Fruit fly (Drosophila melanogaster) whole organism, embryonic: ENCODE measurements around the gene CG46318.
A peak's percentile ranks its signal among the peaks of the same experiment; 100 is the strongest.

ENCODE experiments used
- Bgb ChIP-seq: fragments of 200-800 bp; sonication (Bioruptor generic); IDR thresholded peaks from 2 replicates; pipeline ENCODE4 v1.3.6; 2022; ENCODE audit warnings: missing biosample characterization, missing genetic modification characterization; ENCODE audit not compliant: partially characterized antibody
- C15 ChIP-seq: fragments of 200-800 bp; sonication (Bioruptor generic); IDR thresholded peaks from 3 replicates; pipeline ENCODE4 v1.3.6; 2022; ENCODE audit warnings: missing biosample characterization, missing genetic modification characterization
- CG10274 ChIP-seq: fragments of 200-800 bp; sonication (Bioruptor generic); optimal IDR thresholded peaks from 3 replicates; lab custom pipeline; 2017; ENCODE audit warnings: missing biosample characterization, mild to moderate bottlenecking, missing genetic modification characterization
- CG11560 ChIP-seq: fragments of 200-800 bp; sonication (Bioruptor generic); IDR thresholded peaks from 3 replicates; pipeline ENCODE4 v1.3.6; 2022; ENCODE audit warnings: missing biosample characterization, missing genetic modification characterization
- CG12299 ChIP-seq: fragments of 200-800 bp; sonication (Bioruptor generic); optimal IDR thresholded peaks from 2 replicates; lab custom pipeline; 2018; ENCODE audit warnings: missing biosample characterization, mild to moderate bottlenecking, missing genetic modification characterization
- CG13624 ChIP-seq: fragments of 200-800 bp; sonication (Bioruptor generic); optimal IDR thresholded peaks from 2 replicates; lab custom pipeline; 2016; ENCODE audit warnings: missing biosample characterization, missing genetic modification characterization
- CG14441 ChIP-seq: fragments of 200-800 bp; sonication (Bioruptor generic); IDR thresholded peaks from 2 replicates; pipeline ENCODE4 v1.3.6; 2022; ENCODE audit warnings: missing biosample characterization, missing genetic modification characterization
- CG17186 ChIP-seq: fragments of 200-800 bp; sonication (Bioruptor generic); optimal IDR thresholded peaks from 3 replicates; lab custom pipeline; 2017; ENCODE audit warnings: missing biosample characterization, missing genetic modification reagents, missing genetic modification characterization
- CG18764 ChIP-seq: fragments of 200-800 bp; sonication (Bioruptor generic); optimal IDR thresholded peaks from 3 replicates; lab custom pipeline; 2016; ENCODE audit warnings: missing biosample characterization, missing genetic modification characterization
- CG2678 ChIP-seq: fragments of 200-800 bp; sonication (Bioruptor generic); optimal IDR thresholded peaks from 3 replicates; lab custom pipeline; 2019; ENCODE audit warnings: missing biosample characterization, mild to moderate bottlenecking, missing genetic modification characterization, moderate library complexity
- CG31224 ChIP-seq: fragments of 200-800 bp; sonication (Bioruptor generic); IDR thresholded peaks from 2 replicates; pipeline ENCODE4 v1.3.6; 2022; ENCODE audit warnings: missing biosample characterization, missing genetic modification characterization
- CG31365 ChIP-seq: fragments of 200-800 bp; sonication (Bioruptor generic); optimal IDR thresholded peaks from 2 replicates; lab custom pipeline; 2018; ENCODE audit warnings: missing biosample characterization, mild to moderate bottlenecking, missing genetic modification characterization
- CG31388 ChIP-seq: fragments of 200-800 bp; sonication (Bioruptor generic); optimal IDR thresholded peaks from 2 replicates; lab custom pipeline; 2016; ENCODE audit warnings: missing biosample characterization, missing genetic modification characterization
- CG32767 ChIP-seq: fragments of 200-800 bp; sonication (Bioruptor generic); IDR thresholded peaks from 2 replicates; pipeline ENCODE4 v1.3.6; 2022; ENCODE audit warnings: missing biosample characterization, missing genetic modification characterization
- CG4328 ChIP-seq: fragments of 200-800 bp; sonication (Bioruptor generic); optimal IDR thresholded peaks from 3 replicates; lab custom pipeline; 2017; ENCODE audit warnings: missing biosample characterization, missing genetic modification reagents, missing genetic modification characterization
- CG43689 ChIP-seq: fragments of 200-800 bp; sonication (Bioruptor generic); IDR thresholded peaks from 2 replicates; pipeline ENCODE4 v1.3.6; 2022; ENCODE audit warnings: missing biosample characterization, missing genetic modification characterization
- CG7786 ChIP-seq: fragments of 200-800 bp; sonication (Bioruptor generic); optimal IDR thresholded peaks from 2 replicates; lab custom pipeline; 2016; ENCODE audit warnings: missing biosample characterization, missing genetic modification characterization
- CG7928 ChIP-seq: fragments of 200-800 bp; sonication (Bioruptor generic); optimal IDR thresholded peaks from 2 replicates; lab custom pipeline; 2017; ENCODE audit warnings: missing biosample characterization, mild to moderate bottlenecking, missing genetic modification characterization
- CG9727 ChIP-seq: fragments of 200-800 bp; sonication (Bioruptor generic); optimal IDR thresholded peaks from 3 replicates; lab custom pipeline; 2017; ENCODE audit warnings: missing biosample characterization, mild to moderate bottlenecking, missing genetic modification characterization
- CG9797 ChIP-seq: fragments of 200-800 bp; sonication (Bioruptor generic); optimal IDR thresholded peaks from 3 replicates; lab custom pipeline; 2018; ENCODE audit warnings: missing biosample characterization, mild to moderate bottlenecking, missing genetic modification characterization
- CG9876 ChIP-seq: fragments of 200-800 bp; sonication (Bioruptor generic); optimal IDR thresholded peaks from 2 replicates; lab custom pipeline; 2016; ENCODE audit warnings: missing biosample characterization, missing genetic modification characterization
- CG9932 ChIP-seq: fragments of 200-800 bp; sonication (Bioruptor generic); IDR thresholded peaks from 2 replicates; pipeline ENCODE4 v1.3.6; 2022; ENCODE audit warnings: missing biosample characterization, missing genetic modification characterization
- D ChIP-seq, 2 experiments: fragments of 200-800 bp in 1 of 2; fragments of >200 bp in 1 of 2; sonication (Bioruptor generic) in 1 of 2; optimal IDR thresholded peaks; 2 replicates in 1 of 2; 3 replicates in 1 of 2; lab custom pipeline; 2017; ENCODE audit warnings: mild to moderate bottlenecking in 1 of 2, missing biosample characterization in 1 of 2, missing genetic modification characterization in 1 of 2, missing genetic modification reagents in 1 of 2
- D19A ChIP-seq: fragments of 200-800 bp; optimal IDR thresholded peaks from 3 replicates; lab custom pipeline; 2019; ENCODE audit warnings: missing biosample characterization, mild to moderate bottlenecking, missing genetic modification characterization, moderate library complexity
- E2f2 ChIP-seq: fragments of 200-800 bp; sonication (Bioruptor generic); IDR thresholded peaks from 2 replicates; pipeline ENCODE4 v1.3.6; 2022; ENCODE audit warnings: missing biosample characterization, missing genetic modification characterization
- Hr39 ChIP-seq: fragments of >200 bp; optimal IDR thresholded peaks from 2 replicates; lab custom pipeline; 2017
- Hsf ChIP-seq: fragments of 200-800 bp; sonication (Bioruptor generic); optimal IDR thresholded peaks from 3 replicates; lab custom pipeline; 2016; ENCODE audit warnings: missing biosample characterization, missing genetic modification characterization
- Kr ChIP-seq: fragments of 200-800 bp; sonication (Bioruptor generic); optimal IDR thresholded peaks from 2 replicates; lab custom pipeline; 2017; ENCODE audit warnings: missing biosample characterization, mild to moderate bottlenecking, missing genetic modification characterization
- Mrtf ChIP-seq: fragments of 200-800 bp; sonication (Bioruptor generic); IDR thresholded peaks from 3 replicates; pipeline ENCODE4 v1.3.6; 2022; ENCODE audit warnings: missing biosample characterization, missing genetic modification characterization
- NC2β ChIP-seq: fragments of 200-800 bp; sonication (Bioruptor generic); optimal IDR thresholded peaks from 2 replicates; lab custom pipeline; 2016; ENCODE audit warnings: missing biosample characterization, missing genetic modification characterization
- Rfx ChIP-seq: fragments of 200-800 bp; sonication (Bioruptor generic); IDR thresholded peaks from 2 replicates; pipeline ENCODE4 v1.3.6; 2022; ENCODE audit warnings: missing biosample characterization, missing genetic modification characterization
- Side ChIP-seq: fragments of 200-800 bp; sonication (Bioruptor generic); optimal IDR thresholded peaks from 2 replicates; lab custom pipeline; 2016; ENCODE audit warnings: missing biosample characterization, missing genetic modification characterization
- amos ChIP-seq: fragments of 200-800 bp; sonication (Bioruptor generic); IDR thresholded peaks from 2 replicates; pipeline ENCODE4 v1.3.6; 2022; ENCODE audit warnings: missing biosample characterization, missing genetic modification characterization; ENCODE audit not compliant: partially characterized antibody
- ash1 ChIP-seq: fragments of 200-800 bp; sonication (Bioruptor generic); optimal IDR thresholded peaks from 2 replicates; lab custom pipeline; 2018; ENCODE audit warnings: missing biosample characterization, mild to moderate bottlenecking, missing genetic modification characterization
- crp ChIP-seq, 2 experiments: fragments of 200-800 bp; sonication (Bioruptor generic); optimal IDR thresholded peaks; 2 replicates in 1 of 2; 3 replicates in 1 of 2; lab custom pipeline; 2017; ENCODE audit warnings: missing biosample characterization in 2 of 2, missing genetic modification characterization in 2 of 2, mild to moderate bottlenecking in 1 of 2, moderate library complexity in 1 of 2
- eyg ChIP-seq: fragments of 200-800 bp; sonication (Bioruptor generic); optimal IDR thresholded peaks from 3 replicates; lab custom pipeline; 2016; ENCODE audit warnings: missing biosample characterization, missing genetic modification characterization
- gce ChIP-seq: fragments of 200-800 bp; sonication (Bioruptor generic); IDR thresholded peaks from 3 replicates; pipeline ENCODE4 v1.3.6; 2022; ENCODE audit warnings: missing biosample characterization, missing genetic modification characterization
- gem ChIP-seq: fragments of 200-800 bp; sonication (Bioruptor generic); optimal IDR thresholded peaks from 2 replicates; lab custom pipeline; 2019; ENCODE audit warnings: missing biosample characterization, mild to moderate bottlenecking, missing genetic modification characterization, moderate library complexity
- gt ChIP-seq: fragments of 200-800 bp; sonication (Bioruptor generic); IDR thresholded peaks from 2 replicates; pipeline ENCODE4 v1.3.6; 2022; ENCODE audit warnings: missing biosample characterization, missing genetic modification characterization
- klu ChIP-seq: fragments of 200-800 bp; sonication (Bioruptor generic); IDR thresholded peaks from 2 replicates; pipeline ENCODE4 v1.3.6; 2022; ENCODE audit warnings: missing biosample characterization, missing genetic modification characterization
- kni ChIP-seq: fragments of 200-800 bp; sonication (Bioruptor generic); optimal IDR thresholded peaks from 3 replicates; lab custom pipeline; 2017; ENCODE audit warnings: mild to moderate bottlenecking, missing biosample characterization, missing genetic modification reagents, missing genetic modification characterization
- nom ChIP-seq: fragments of 200-800 bp; sonication (Bioruptor generic); optimal IDR thresholded peaks from 2 replicates; lab custom pipeline; 2017; ENCODE audit warnings: missing biosample characterization, missing genetic modification characterization, mild to moderate bottlenecking, moderate library complexity, missing genetic modification reagents
- otp ChIP-seq: fragments of 200-800 bp; sonication (Bioruptor generic); IDR thresholded peaks from 3 replicates; pipeline ENCODE4, ENCODE4 v1.3.6; 2022; ENCODE audit warnings: missing biosample characterization, missing genetic modification characterization
- run ChIP-seq: fragments of 200-800 bp; sonication (Bioruptor generic); optimal IDR thresholded peaks from 3 replicates; lab custom pipeline; 2018; ENCODE audit warnings: missing biosample characterization, mild to moderate bottlenecking, missing genetic modification characterization
- scrt ChIP-seq: fragments of 200-800 bp; sonication (Bioruptor generic); optimal IDR thresholded peaks from 2 replicates; lab custom pipeline; 2018; ENCODE audit warnings: missing biosample characterization, mild to moderate bottlenecking, missing genetic modification characterization, moderate library complexity
- sd ChIP-seq: fragments of 200-800 bp; sonication (Bioruptor generic); optimal IDR thresholded peaks from 3 replicates; lab custom pipeline; 2018; ENCODE audit warnings: missing biosample characterization, mild to moderate bottlenecking, missing genetic modification characterization, moderate library complexity
- sna ChIP-seq: fragments of 200-800 bp; sonication (Bioruptor generic); IDR thresholded peaks from 2 replicates; pipeline ENCODE4 v1.3.6; 2022; ENCODE audit warnings: missing biosample characterization, missing genetic modification characterization; ENCODE audit not compliant: partially characterized antibody
- ttk ChIP-seq: fragments of 200-800 bp; sonication (Bioruptor generic); IDR thresholded peaks from 2 replicates; pipeline ENCODE4 v2.1.2; 2022; ENCODE audit warnings: missing biosample characterization, missing genetic modification characterization
- unc-4 ChIP-seq: fragments of 200-800 bp; sonication (Bioruptor generic); IDR thresholded peaks from 2 replicates; pipeline ENCODE4 v1.3.6; 2022; ENCODE audit warnings: missing biosample characterization, missing genetic modification characterization; ENCODE audit not compliant: partially characterized antibody
- wdn ChIP-seq: fragments of 200-800 bp; sonication (Bioruptor generic); IDR thresholded peaks from 2 replicates; pipeline ENCODE4 v1.3.6; 2022; ENCODE audit warnings: missing biosample characterization, missing genetic modification characterization
- z ChIP-seq: fragments of 200-800 bp; sonication (Bioruptor generic); IDR thresholded peaks from 3 replicates; pipeline ENCODE4 v1.3.6; 2022; ENCODE audit warnings: missing biosample characterization, missing genetic modification characterization
- zen ChIP-seq: fragments of 200-800 bp; sonication (Bioruptor generic); optimal IDR thresholded peaks from 3 replicates; lab custom pipeline; 2018; ENCODE audit warnings: missing biosample characterization, mild to moderate bottlenecking, missing genetic modification characterization, moderate library complexity

The CG46318 gene

DNA sequence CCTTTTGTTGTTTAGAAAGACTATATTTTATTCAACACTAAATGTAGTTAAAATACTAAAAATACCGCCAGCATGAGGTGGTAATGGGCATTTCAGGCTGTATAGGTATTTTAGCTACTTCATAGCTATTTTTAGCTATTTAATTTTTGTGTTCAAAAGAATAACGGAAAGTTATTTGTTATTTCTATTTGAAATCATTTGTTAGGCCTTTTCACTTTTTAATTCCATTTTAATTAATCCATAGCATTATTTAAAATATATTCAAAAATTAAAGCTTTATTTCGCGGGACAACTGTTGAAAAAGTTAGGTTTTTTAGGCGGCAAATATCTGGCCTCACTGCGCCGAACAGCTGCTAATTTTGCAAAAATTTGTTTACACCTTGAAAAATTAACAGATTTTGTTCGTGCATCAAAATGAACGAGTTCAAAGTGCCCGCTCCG is 2.9 kb upstream of the CG46318 start, which contains the start of the genes dind and CG7706 (continued):
- TF ChIP-seq CG4328 (no peak), CG7928 (no peak), CG32767 (GFP tag; lab: Robert Waterston, UW) (no peak), amos (GFP tag; lab: Robert Waterston, UW) (no peak), Hr39 (lab: Kevin White, UChicago) (no peak), CG31365 (tag; lab: Kevin White, UChicago) (no peak), D (optimal IDR thresholded peaks at IDR 0.05; lab: Kevin White, UChicago) (no peak), D (GFP tag; optimal IDR thresholded peaks at IDR 0.05; lab: Kevin White, UChicago) (no peak), CG14441 (no peak), CG9797 (GFP tag; lab: Kevin White, UChicago) (peak; percentile 59), CG9727 (no peak), unc-4 (GFP tag; lab: Robert Waterston, UW) (no peak), scrt (GFP tag; lab: Kevin White, UChicago) (peak; percentile 69), eyg (GFP tag; lab: Kevin White, UChicago) (no peak), kni (GFP tag; lab: Kevin White, UChicago) (no peak), CG9876 (GFP tag; lab: Kevin White, UChicago) (no peak), CG2678 (tag; lab: Kevin White, UChicago) (no peak), ttk (no peak), crp (GFP tag; optimal IDR thresholded peaks at IDR 0.05; lab: Kevin White, UChicago) (peak; percentile 32 to 89), CG31388 (no peak), E2f2 (GFP tag; lab: Robert Waterston, UW) (peak; percentile 47), CG7786 (GFP tag; lab: Kevin White, UChicago) (no peak), Rfx (GFP tag; lab: Robert Waterston, UW) (no peak), sd (tag; lab: Kevin White, UChicago) (peak; percentile 93), CG9932 (GFP tag; lab: Robert Waterston, UW) (no peak), otp (no peak), D19A (tag; lab: Kevin White, UChicago) (no peak), CG12299 (tag; lab: Kevin White, UChicago) (no peak), sna (no peak), gt (GFP tag; lab: Robert Waterston, UW) (no peak), Hsf (GFP tag; lab: Kevin White, UChicago) (no peak), nom (GFP tag; lab: Kevin White, UChicago) (no peak), Kr (GFP tag; lab: Kevin White, UChicago) (no peak), CG17186 (GFP tag; lab: Kevin White, UChicago) (no peak), C15 (GFP tag; lab: Robert Waterston, UW) (no peak), zen (tag; lab: Kevin White, UChicago) (no peak), CG11560 (tag; lab: Robert Waterston, UW) (no peak), wdn (GFP tag; lab: Robert Waterston, UW) (no peak), klu (GFP tag; lab: Robert Waterston, UW) (no peak), ash1 (GFP tag; lab: Kevin White, UChicago) (no peak), Bgb (GFP tag; lab: Robert Waterston, UW) (no peak), CG10274 (GFP tag; lab: Kevin White, UChicago) (no peak), run (no peak), CG31224 (no peak), gem (tag; lab: Kevin White, UChicago) (no peak), CG13624 (no peak), NC2β (GFP tag; lab: Kevin White, UChicago) (no peak), CG18764 (GFP tag; lab: Kevin White, UChicago) (no peak), Side (GFP tag; lab: Kevin White, UChicago) (no peak), gce (no peak), Mrtf (no peak), CG43689 (GFP tag; lab: Robert Waterston, UW) (no peak), z (GFP tag; lab: Robert Waterston, UW) (no peak)
